Worm (Caenorhabditis elegans) whole organism, L3 larva: ENCODE data around the gene sart-3.
A peak's percentile ranks its signal among the peaks of the same experiment; 100 is the strongest.

ENCODE experiments used
- R02D3.7 ChIP-seq: fragments of 150-350 bp; optimal IDR thresholded peaks from 2 replicates; lab custom pipeline; 2014; ENCODE audit warnings: missing biosample characterization, missing genetic modification characterization
- ZK546.5 ChIP-seq: sonication (generic microtip); optimal IDR thresholded peaks from 2 replicates; lab custom pipeline; 2017; ENCODE audit warnings: missing biosample characterization, missing genetic modification characterization
- aly-2 ChIP-seq: fragments of 150-350 bp; optimal IDR thresholded peaks from 2 replicates; lab custom pipeline; 2014; ENCODE audit warnings: missing biosample characterization, missing genetic modification characterization
- ama-1 ChIP-seq: fragments of 150-350 bp; optimal IDR thresholded peaks from 2 replicates; lab custom pipeline; 2018
- ceh-16 ChIP-seq: sonication (generic microtip); optimal IDR thresholded peaks from 2 replicates; lab custom pipeline; 2017; ENCODE audit warnings: missing biosample characterization, missing genetic modification characterization
- ceh-28 ChIP-seq: fragments of 150-350 bp; optimal IDR thresholded peaks from 2 replicates; lab custom pipeline; 2014; ENCODE audit warnings: missing biosample characterization, missing genetic modification reagents, missing genetic modification characterization
- ceh-82 ChIP-seq: fragments of 150-350 bp; optimal IDR thresholded peaks from 2 replicates; lab custom pipeline; 2014; ENCODE audit warnings: missing biosample characterization, missing genetic modification characterization
- ceh-9 ChIP-seq: sonication (generic microtip); optimal IDR thresholded peaks from 2 replicates; lab custom pipeline; 2018; ENCODE audit warnings: missing biosample characterization, missing genetic modification characterization
- daf-12 ChIP-seq: fragments of 150-350 bp; optimal IDR thresholded peaks from 2 replicates; lab custom pipeline; 2014; ENCODE audit warnings: missing biosample characterization, missing genetic modification reagents, missing genetic modification characterization
- egl-27 ChIP-seq: sonication (generic microtip); optimal IDR thresholded peaks from 4 replicates; lab custom pipeline; 2017; ENCODE audit warnings: missing biosample characterization, missing genetic modification reagents, missing genetic modification characterization
- egl-5 ChIP-seq: fragments of 150-350 bp; optimal IDR thresholded peaks from 2 replicates; lab custom pipeline; 2017; ENCODE audit warnings: missing biosample characterization, missing genetic modification reagents, missing genetic modification characterization, inconsistent platforms
- elt-1 ChIP-seq: fragments of 150-350 bp; optimal IDR thresholded peaks from 2 replicates; lab custom pipeline; 2014; ENCODE audit warnings: missing biosample characterization, missing genetic modification characterization
- elt-2 ChIP-seq: sonication (generic microtip); optimal IDR thresholded peaks from 2 replicates; lab custom pipeline; 2016; ENCODE audit warnings: missing genetic modification reagents, mild to moderate bottlenecking, missing genetic modification characterization, missing compliant biosample characterization
- elt-3 ChIP-seq, 3 experiments: fragments of 150-350 bp in 1 of 3; sonication (generic microtip) in 2 of 3; optimal IDR thresholded peaks; 2 replicates in 2 of 3; 4 replicates in 1 of 3; lab custom pipeline; 2014 to 2017; ENCODE audit warnings: missing biosample characterization in 3 of 3, missing genetic modification characterization in 3 of 3
- eor-1 ChIP-seq, 2 experiments: fragments of 150-350 bp; optimal IDR thresholded peaks; 2 replicates each; lab custom pipeline; 2014 to 2018; ENCODE audit warnings: missing biosample characterization in 2 of 2, missing genetic modification characterization in 2 of 2
- fkh-10 ChIP-seq: sonication (generic microtip); optimal IDR thresholded peaks from 2 replicates; lab custom pipeline; 2017; ENCODE audit warnings: missing biosample characterization, missing genetic modification reagents, missing genetic modification characterization
- fkh-2 ChIP-seq: fragments of 150-350 bp; optimal IDR thresholded peaks from 2 replicates; lab custom pipeline; 2014; ENCODE audit warnings: missing biosample characterization, missing genetic modification reagents, missing genetic modification characterization
- fos-1 ChIP-seq: fragments of 150-350 bp; optimal IDR thresholded peaks from 2 replicates; lab custom pipeline; 2014; ENCODE audit warnings: missing biosample characterization, missing genetic modification characterization
- hmg-11 ChIP-seq: sonication (generic microtip); optimal IDR thresholded peaks from 2 replicates; lab custom pipeline; 2016; ENCODE audit warnings: missing genetic modification characterization, missing compliant biosample characterization
- lin-15B ChIP-seq: fragments of 150-350 bp; optimal IDR thresholded peaks from 2 replicates; lab custom pipeline; 2014; ENCODE audit warnings: missing biosample characterization, missing genetic modification characterization
- lsy-12 ChIP-seq: sonication (generic microtip); optimal IDR thresholded peaks from 2 replicates; lab custom pipeline; 2016; ENCODE audit warnings: mild to moderate bottlenecking, missing genetic modification characterization, missing compliant biosample characterization
- mdl-1 ChIP-seq: fragments of 150-350 bp; optimal IDR thresholded peaks from 2 replicates; lab custom pipeline; 2014; ENCODE audit warnings: missing biosample characterization, missing genetic modification characterization
- nfya-1 ChIP-seq: sonication (generic microtip); optimal IDR thresholded peaks from 2 replicates; lab custom pipeline; 2017; ENCODE audit warnings: missing genetic modification characterization, mild to moderate bottlenecking, missing compliant biosample characterization, antibody characterized with exemption, moderate library complexity; ENCODE audit not compliant: insufficient read depth
- nhr-11 ChIP-seq: fragments of 150-350 bp; optimal IDR thresholded peaks from 2 replicates; lab custom pipeline; 2014; ENCODE audit warnings: missing biosample characterization, missing genetic modification characterization
- nhr-23 ChIP-seq: fragments of 150-350 bp; optimal IDR thresholded peaks from 2 replicates; lab custom pipeline; 2014; ENCODE audit warnings: missing biosample characterization, missing genetic modification reagents, missing genetic modification characterization
- nhr-25 ChIP-seq: sonication (generic microtip); optimal IDR thresholded peaks from 2 replicates; lab custom pipeline; 2017; ENCODE audit warnings: missing biosample characterization, missing genetic modification characterization
- nhr-28 ChIP-seq: fragments of 150-350 bp; optimal IDR thresholded peaks from 2 replicates; lab custom pipeline; 2014; ENCODE audit warnings: missing biosample characterization, missing genetic modification characterization
- nhr-43 ChIP-seq: sonication (generic microtip); optimal IDR thresholded peaks from 2 replicates; lab custom pipeline; 2016; ENCODE audit warnings: mild to moderate bottlenecking, missing genetic modification characterization, missing compliant biosample characterization; ENCODE audit not compliant: poor library complexity, severe bottlenecking
- nhr-67 ChIP-seq: fragments of 150-350 bp; optimal IDR thresholded peaks from 2 replicates; lab custom pipeline; 2014; ENCODE audit warnings: missing biosample characterization, missing genetic modification characterization
- nhr-76 ChIP-seq: fragments of 150-350 bp; sonication (generic microtip); optimal IDR thresholded peaks from 5 replicates; lab custom pipeline; 2014; ENCODE audit warnings: missing biosample characterization, missing genetic modification characterization
- nhr-77 ChIP-seq: fragments of 150-350 bp; optimal IDR thresholded peaks from 2 replicates; lab custom pipeline; 2014; ENCODE audit warnings: missing biosample characterization, missing genetic modification characterization
- pha-4 ChIP-seq: fragments of 150-350 bp; optimal IDR thresholded peaks from 2 replicates; lab custom pipeline; 2014; ENCODE audit warnings: missing biosample characterization, missing genetic modification reagents, missing genetic modification characterization
- pqm-1 ChIP-seq: fragments of 150-350 bp; optimal IDR thresholded peaks from 2 replicates; lab custom pipeline; 2017; ENCODE audit warnings: missing biosample characterization, missing genetic modification characterization, inconsistent platforms
- sea-2 ChIP-seq: fragments of 150-350 bp; sonication (generic microtip); optimal IDR thresholded peaks from 4 replicates; lab custom pipeline; 2014; ENCODE audit warnings: missing biosample characterization, missing genetic modification reagents, missing genetic modification characterization
- skn-1 ChIP-seq: fragments of 150-350 bp; optimal IDR thresholded peaks from 2 replicates; lab custom pipeline; 2014; ENCODE audit warnings: missing biosample characterization, missing genetic modification characterization
- snpc-4 ChIP-seq: fragments of 150-350 bp; optimal IDR thresholded peaks from 2 replicates; lab custom pipeline; 2014; ENCODE audit warnings: missing biosample characterization, missing genetic modification characterization
- tbx-2 ChIP-seq: sonication (generic microtip); optimal IDR thresholded peaks from 2 replicates; lab custom pipeline; 2016; ENCODE audit warnings: mild to moderate bottlenecking, missing genetic modification characterization, missing compliant biosample characterization
- unc-39 ChIP-seq: sonication (generic microtip); optimal IDR thresholded peaks from 4 replicates; lab custom pipeline; 2017; ENCODE audit warnings: missing biosample characterization, missing genetic modification characterization
- unc-62 ChIP-seq: fragments of 150-350 bp; sonication (generic microtip); optimal IDR thresholded peaks from 4 replicates; lab custom pipeline; 2014; ENCODE audit warnings: missing biosample characterization, missing genetic modification reagents, missing genetic modification characterization
- zag-1 ChIP-seq: fragments of 150-350 bp; optimal IDR thresholded peaks from 2 replicates; lab custom pipeline; 2014; ENCODE audit warnings: missing biosample characterization, missing genetic modification characterization
- ztf-11 ChIP-seq: fragments of 150-350 bp; optimal IDR thresholded peaks from 2 replicates; lab custom pipeline; 2014; ENCODE audit warnings: missing biosample characterization, missing genetic modification characterization
- ztf-4 ChIP-seq: fragments of 150-350 bp; optimal IDR thresholded peaks from 2 replicates; lab custom pipeline; 2014; ENCODE audit warnings: missing biosample characterization, missing genetic modification characterization

Gene sart-3

DNA sequence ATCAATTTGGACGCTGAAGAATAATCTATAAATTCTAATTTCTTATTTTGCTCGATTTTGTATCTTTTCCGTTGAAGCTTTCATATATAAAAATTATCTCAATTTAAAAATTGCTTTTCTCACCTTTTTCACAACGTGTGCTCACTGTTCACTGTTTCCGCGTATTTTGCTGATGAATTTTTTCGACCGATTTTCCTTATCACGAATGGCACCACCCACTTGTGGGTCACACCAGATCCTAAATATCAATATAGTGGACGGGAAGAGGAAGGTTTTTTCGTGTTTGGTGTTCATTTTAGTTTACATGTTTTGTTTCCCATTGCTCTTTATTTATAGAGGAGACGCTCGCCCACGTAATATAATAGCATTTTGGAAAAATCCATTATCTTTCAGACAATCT, 17.1 kb downstream of the sart-3 start:
- TF ChIP-seq fos-1 (tag; lab: Kevin White, UChicago) (no peak), ceh-28 (no peak), ceh-82 (tag; lab: Kevin White, UChicago) (no peak), ceh-16 (tag; lab: Kevin White, UChicago) (no peak), elt-3 (tag; optimal IDR thresholded peaks at IDR 0.05; lab: Kevin White, UChicago) (no peak), elt-1 (no peak), nhr-23 (no peak), ztf-4 (tag; lab: Kevin White, UChicago) (no peak), mdl-1 (tag; lab: Kevin White, UChicago) (no peak), nhr-28 (no peak), pqm-1 (tag; lab: Kevin White, UChicago) (no peak), nhr-77 (tag; lab: Kevin White, UChicago) (no peak), pha-4 (tag; lab: Kevin White, UChicago) (no peak), ZK546.5 (no peak), ceh-9 (tag; lab: Kevin White, UChicago) (no peak), nhr-43 (tag; lab: Kevin White, UChicago) (no peak), skn-1 (no peak)

DNA sequence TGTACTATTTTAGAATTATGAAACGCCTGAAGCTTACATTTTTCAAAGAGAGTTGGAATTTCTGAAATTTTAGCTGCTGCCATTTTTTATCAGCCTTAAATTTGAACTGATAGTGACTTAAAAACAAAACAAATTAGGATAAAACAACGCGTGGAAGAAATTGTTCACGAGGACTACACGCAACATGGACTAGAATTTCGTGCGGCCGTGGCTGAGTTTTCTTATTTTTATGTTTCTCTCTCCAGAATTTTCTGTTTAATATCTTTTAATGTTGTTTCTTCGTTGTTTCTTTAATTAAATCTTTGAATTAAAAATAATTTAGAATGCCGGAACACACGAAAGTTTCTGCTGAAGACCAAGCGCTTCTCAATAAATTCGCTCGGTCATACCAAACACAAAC, 17.9 kb downstream of the sart-3 start, which contains the start of the genes B0035.3, B0035.22 and pfd-4:
Gene B0035.3, minus strand, starts transcription at position 114 of the 400 bp plus-strand sequence.
Gene B0035.22, plus strand, starts transcription at position 269 of the 400 bp plus-strand sequence.
Gene pfd-4, plus strand, starts transcription at position 323 of the 400 bp plus-strand sequence.
- TF ChIP-seq nhr-23 (peak; percentile 63), ceh-82 (tag; lab: Kevin White, UChicago) (no peak), hmg-11 (tag; lab: Kevin White, UChicago) (peak; percentile 25), nhr-25 (tag; lab: Kevin White, UChicago) (peak; percentile 3), lin-15B (tag; lab: Kevin White, UChicago) (peak; percentile 85), nhr-11 (tag; lab: Kevin White, UChicago) (no peak), nhr-43 (tag; lab: Kevin White, UChicago) (peak; percentile 68), nfya-1 (peak; percentile 62), pha-4 (tag; lab: Kevin White, UChicago) (peak; percentile 60), fkh-10 (no peak), unc-39 (tag; lab: Kevin White, UChicago) (no peak), snpc-4 (tag; lab: Kevin White, UChicago) (peak; percentile 18)

DNA sequence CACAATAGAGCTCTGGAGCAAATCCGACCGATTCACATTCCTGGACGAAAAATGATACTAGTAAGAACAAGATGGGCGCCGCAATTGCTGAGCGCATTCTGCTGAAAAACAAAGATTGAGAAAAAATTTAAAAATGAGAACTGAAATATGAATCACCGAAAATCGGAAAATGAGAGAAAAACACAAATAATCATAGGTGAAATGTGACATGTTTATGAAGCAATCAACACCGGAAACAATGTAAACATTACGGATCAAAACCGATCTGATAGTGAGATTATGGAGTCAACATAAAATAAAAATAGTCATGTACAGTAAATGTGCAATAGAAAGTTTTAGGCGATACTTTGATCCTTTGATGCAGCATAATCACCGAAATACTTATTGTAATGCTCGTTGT, 18.9 kb downstream of the sart-3 start, which contains the start of gene dnj-2:
Gene dnj-2, minus strand, starts transcription at position 101 of the 400 bp plus-strand sequence.
- TF ChIP-seq nhr-25 (tag; lab: Kevin White, UChicago): no peak
- TF ChIP-seq sea-2: no peak
- no peak for TF ChIP-seq ztf-4 (tag; lab: Kevin White, UChicago)
- no peak for TF ChIP-seq tbx-2 (tag; lab: Kevin White, UChicago)
- TF ChIP-seq nhr-28: no peak
- TF ChIP-seq lin-15B (tag; lab: Kevin White, UChicago): no peak
- no peak for TF ChIP-seq unc-39 (tag; lab: Kevin White, UChicago)
- no peak for TF ChIP-seq nfya-1
- no peak for TF ChIP-seq aly-2
- no peak for TF ChIP-seq mdl-1 (tag; lab: Kevin White, UChicago)
- no peak for TF ChIP-seq pha-4 (tag; lab: Kevin White, UChicago)
- TF ChIP-seq egl-5 (tag; lab: Kevin White, UChicago): no peak
- TF ChIP-seq nhr-43 (tag; lab: Kevin White, UChicago): no peak
- no peak for TF ChIP-seq egl-27
- no peak for TF ChIP-seq eor-1 (tag; optimal IDR thresholded peaks at IDR 0.05; lab: Kevin White, UChicago)
- no peak for TF ChIP-seq ZK546.5
- no peak for TF ChIP-seq elt-2
- TF ChIP-seq ceh-28: no peak
- no peak for TF ChIP-seq zag-1
- TF ChIP-seq, all 47 proteins: peak for 0

DNA sequence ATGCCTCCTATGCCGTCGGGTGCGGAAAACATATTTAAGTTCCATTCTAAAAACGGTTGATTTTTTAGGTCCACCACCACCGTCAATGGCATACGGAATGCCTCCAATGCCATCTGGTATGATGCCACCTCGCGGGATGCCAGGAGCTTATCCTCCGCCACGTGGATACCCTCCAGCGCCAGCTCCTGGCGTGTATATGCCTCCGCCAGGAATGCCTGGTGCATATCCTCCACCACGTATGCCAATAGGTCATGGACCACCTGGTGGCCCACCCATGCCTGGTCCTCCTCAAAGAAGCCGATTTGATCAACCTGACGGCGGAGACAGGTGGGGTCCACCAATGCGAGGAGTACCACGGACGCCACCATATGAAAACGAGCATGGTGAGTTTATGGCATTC, 21.3 kb downstream of the sart-3 start:
- no peak for TF ChIP-seq nhr-76

DNA sequence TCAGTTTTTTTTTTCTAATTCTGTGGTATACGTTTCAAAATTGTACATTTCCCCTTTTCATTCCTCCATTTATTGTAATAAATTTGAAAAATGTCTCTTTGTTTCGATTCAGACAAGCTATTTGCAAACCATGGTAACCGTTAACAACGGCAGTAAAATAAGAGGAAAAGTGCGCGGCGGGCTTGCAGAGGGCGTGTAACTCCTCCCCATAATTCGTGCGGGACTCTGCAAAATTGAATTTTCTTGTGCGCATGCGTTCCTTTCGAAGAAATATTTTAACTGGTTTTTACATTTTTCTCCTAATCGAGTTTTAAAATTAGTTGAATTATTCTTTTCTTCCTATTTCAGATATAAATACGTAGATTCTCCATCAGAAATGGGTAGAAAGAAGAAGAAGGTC, 22.1 kb downstream of the sart-3 start, which contains the start of gene znf-207:
Gene znf-207, plus strand, starts transcription at position 349 of the 400 bp plus-strand sequence.
- TF ChIP-seq ceh-82 (tag; lab: Kevin White, UChicago): no peak
- no peak for TF ChIP-seq sea-2
- no peak for TF ChIP-seq unc-39 (tag; lab: Kevin White, UChicago)
- TF ChIP-seq ceh-9 (tag; lab: Kevin White, UChicago): no peak
- TF ChIP-seq zag-1: no peak
- no peak for TF ChIP-seq ztf-4 (tag; lab: Kevin White, UChicago)
- no peak for TF ChIP-seq ama-1 (lab: Kevin White, UChicago)
- TF ChIP-seq hmg-11 (tag; lab: Kevin White, UChicago): peak; percentile 37
- no peak for TF ChIP-seq nhr-76
- TF ChIP-seq snpc-4 (tag; lab: Kevin White, UChicago): peak; percentile 26
- TF ChIP-seq nhr-67 (tag; lab: Kevin White, UChicago): no peak
- no peak for TF ChIP-seq ztf-11 (tag; lab: Kevin White, UChicago)
- no peak for TF ChIP-seq daf-12 (tag; lab: Kevin White, UChicago)
- TF ChIP-seq ZK546.5: no peak
- no peak for TF ChIP-seq R02D3.7 (tag; lab: Kevin White, UChicago)
- no peak for TF ChIP-seq fkh-2 (tag; lab: Kevin White, UChicago)
- TF ChIP-seq lin-15B (tag; lab: Kevin White, UChicago): peak; percentile 30
- no peak for TF ChIP-seq unc-62 (GFP tag; lab: Kevin White, UChicago)
- TF ChIP-seq nhr-43 (tag; lab: Kevin White, UChicago): no peak
- TF ChIP-seq tbx-2 (tag; lab: Kevin White, UChicago): no peak
- no peak for TF ChIP-seq egl-5 (tag; lab: Kevin White, UChicago)
- no peak for TF ChIP-seq lsy-12 (tag; lab: Kevin White, UChicago)
- TF ChIP-seq pqm-1 (tag; lab: Kevin White, UChicago): no peak
- no peak for TF ChIP-seq elt-1
- peak; percentile 2 for TF ChIP-seq fkh-10
- TF ChIP-seq nhr-77 (tag; lab: Kevin White, UChicago): no peak
